Worm (Caenorhabditis elegans): Measurements from ENCODE around the gene T16H12.13.

T16H12.13 gene

DNA sequence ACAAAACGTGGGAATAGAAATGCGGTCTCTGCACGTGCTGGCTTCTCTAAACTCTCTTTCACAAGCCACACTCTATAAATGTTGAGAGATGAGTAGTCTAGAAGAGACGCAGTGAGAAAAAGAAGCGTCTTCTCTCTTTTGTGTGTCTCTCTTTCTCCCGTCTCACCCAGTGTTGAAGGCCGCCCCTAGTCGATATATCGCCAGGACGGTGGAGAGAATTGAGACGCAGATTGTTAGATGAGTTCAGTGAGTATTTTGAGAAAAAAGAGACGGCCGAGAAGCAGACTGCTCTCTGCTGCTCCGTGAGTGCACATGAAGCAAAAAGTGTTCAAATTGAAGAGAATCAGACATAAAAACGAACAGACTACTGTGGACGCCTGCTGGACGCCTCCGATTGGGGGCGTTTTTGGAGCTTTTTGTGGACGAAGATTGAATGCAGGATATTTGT, 11.3 kb downstream of the T16H12.13 start:
- TF ChIP-seq dmd-9 (GFP tag; IDR thresholded peaks at IDR 0.05) (no peak), D1046.2 (GFP tag; IDR thresholded peaks at IDR 0.05) (no peak), lsy-2 (tag; optimal IDR thresholded peaks at IDR 0.05) (peak; percentile 70 to 93), ceh-28 (tag; optimal IDR thresholded peaks at IDR 0.05) (peak; percentile 74), hlh-11 (tag; optimal IDR thresholded peaks at IDR 0.05) (peak; percentile 98), Y105C5A.15 (GFP tag; IDR thresholded peaks at IDR 0.05) (no peak), dve-1 (tag; optimal IDR thresholded peaks at IDR 0.05; ENCODE audit: insufficient read depth) (peak; percentile 96), duxl-1 (tag; optimal IDR thresholded peaks at IDR 0.05; ENCODE audit: poor library complexity) (no peak), dmd-6 (GFP tag; IDR thresholded peaks at IDR 0.05) (peak; percentile 89), F10B5.3 (tag; optimal IDR thresholded peaks at IDR 0.05) (peak; percentile 43), lir-3 (tag; optimal IDR thresholded peaks at IDR 0.05) (no peak), arid-1 (GFP tag; conservative IDR thresholded peaks at IDR 0.05) (peak; percentile 65), spr-3 (GFP tag; optimal IDR thresholded peaks at IDR 0.05) (peak; percentile 22), pqm-1 (tag; optimal IDR thresholded peaks at IDR 0.05) (peak; percentile 27), zip-2 (tag; optimal IDR thresholded peaks at IDR 0.05) (no peak), nhr-11 (tag; optimal IDR thresholded peaks at IDR 0.05) (peak; percentile 79), mep-1 (tag; optimal IDR thresholded peaks at IDR 0.05) (peak; percentile 91), tra-1 (GFP tag; IDR thresholded peaks at IDR 0.05) (peak; percentile 84), jun-1 (tag; optimal IDR thresholded peaks at IDR 0.05) (peak; percentile 76), php-3 (GFP tag; IDR thresholded peaks at IDR 0.05) (peak; percentile 79), fkh-10 (GFP tag; optimal IDR thresholded peaks at IDR 0.05) (peak; percentile 76), daf-16 (GFP tag; optimal IDR thresholded peaks at IDR 0.05) (peak; percentile 56 to 69), daf-16 (tag; optimal IDR thresholded peaks at IDR 0.05) (peak; percentile 72), nhr-48 (tag; optimal IDR thresholded peaks at IDR 0.05) (peak; percentile 94), T20F7.1 (GFP tag; optimal IDR thresholded peaks at IDR 0.05) (peak; percentile 66), nhr-77 (tag; optimal IDR thresholded peaks at IDR 0.05) (peak; percentile 34), madf-5 (GFP tag; IDR thresholded peaks at IDR 0.05) (no peak), F44E2.7 (GFP tag; IDR thresholded peaks at IDR 0.05) (no peak), rbr-2 (tag; optimal IDR thresholded peaks at IDR 0.05) (peak; percentile 89), nhr-25 (tag; optimal IDR thresholded peaks at IDR 0.05; ENCODE audit: borderline replicate concordance, insufficient read depth) (peak; percentile 67), unc-62 (GFP tag; optimal IDR thresholded peaks at IDR 0.05 in 1 of 2) (peak in 1 of 2 experiments; percentile 99), unc-62 (tag; optimal IDR thresholded peaks at IDR 0.05) (no peak), F37D6.2 (tag; optimal IDR thresholded peaks at IDR 0.05) (peak; percentile 71), hlh-30 (tag; optimal IDR thresholded peaks at IDR 0.05; ENCODE audit: insufficient read depth) (peak; percentile 95), ceh-62 (tag; optimal IDR thresholded peaks at IDR 0.05) (no peak), nhr-28 (tag; optimal IDR thresholded peaks at IDR 0.05) (peak; percentile 81), mdl-1 (tag; optimal IDR thresholded peaks at IDR 0.05) (peak; percentile 98 to 99), mdt-29 (GFP tag; IDR thresholded peaks at IDR 0.05) (no peak), spr-1 (tag; optimal IDR thresholded peaks at IDR 0.05) (peak; percentile 59), cey-2 (tag; optimal IDR thresholded peaks at IDR 0.05; ENCODE audit: borderline replicate concordance, insufficient read depth) (peak; percentile 34), ceh-20 (GFP tag; IDR thresholded peaks at IDR 0.05) (peak; percentile 81), nhr-10 (tag; optimal IDR thresholded peaks at IDR 0.05) (peak; percentile 33), nhr-6 (tag; optimal IDR thresholded peaks at IDR 0.05) (peak; percentile 92), T26A8.4 (GFP tag; IDR thresholded peaks at IDR 0.05) (peak; percentile 91), pha-4 (GFP tag; IDR thresholded peaks at IDR 0.05) (peak; percentile 67), pha-4 (tag; optimal IDR thresholded peaks at IDR 0.05) (peak; percentile 85), dpl-1 (GFP tag; optimal IDR thresholded peaks at IDR 0.05) (peak; percentile 62), zag-1 (tag; optimal IDR thresholded peaks at IDR 0.05) (peak; percentile 40), ctbp-1 (GFP tag; IDR thresholded peaks at IDR 0.05) (peak; percentile 85), nhr-102 (tag; optimal IDR thresholded peaks at IDR 0.05) (peak; percentile 79), skn-1 (tag; optimal IDR thresholded peaks at IDR 0.05) (no peak), daf-19 (GFP tag; conservative IDR thresholded peaks at IDR 0.05) (peak; percentile 62; the same call in 1 of the 2 replicates)
